Worm (Caenorhabditis elegans) whole organism, mixed stage, embryonic: ENCODE data around the gene C29A12.6.

Experiments used
- M03D4.4 ChIP-seq: sonication (generic microtip); optimal IDR thresholded peaks from 2 replicates; lab custom pipeline; 2017; ENCODE audit warnings: mild to moderate bottlenecking, missing genetic modification characterization, missing compliant biosample characterization
- bed-3 ChIP-seq: fragments of 200-800 bp; sonication (Bioruptor generic); optimal IDR thresholded peaks from 3 replicates; lab custom pipeline; 2018; ENCODE audit warnings: mild to moderate bottlenecking, missing genetic modification characterization, moderate library complexity, missing compliant biosample characterization
- blmp-1 ChIP-seq: fragments of 150-350 bp; optimal IDR thresholded peaks from 2 replicates; lab custom pipeline; 2014; ENCODE audit warnings: missing biosample characterization, missing genetic modification characterization
- ceh-39 ChIP-seq: fragments of 150-350 bp; optimal IDR thresholded peaks from 2 replicates; lab custom pipeline; 2014; ENCODE audit warnings: missing biosample characterization, missing genetic modification characterization
- ceh-43 ChIP-seq: fragments of 200-800 bp; sonication (Bioruptor generic); optimal IDR thresholded peaks from 2 replicates; lab custom pipeline; 2018; ENCODE audit warnings: mild to moderate bottlenecking, missing genetic modification characterization, moderate library complexity, missing compliant biosample characterization
- ceh-83 ChIP-seq: fragments of 200-800 bp; sonication (Bioruptor generic); optimal IDR thresholded peaks from 2 replicates; lab custom pipeline; 2018; ENCODE audit warnings: mild to moderate bottlenecking, missing genetic modification characterization, missing compliant biosample characterization
- ces-1 ChIP-seq: fragments of 150-350 bp; optimal IDR thresholded peaks from 2 replicates; lab custom pipeline; 2014; ENCODE audit warnings: missing biosample characterization, missing genetic modification reagents, missing genetic modification characterization
- cnd-1 ChIP-seq: fragments of 200-800 bp; sonication (Bioruptor generic); optimal IDR thresholded peaks from 2 replicates; lab custom pipeline; 2018; ENCODE audit warnings: mild to moderate bottlenecking, missing genetic modification characterization, missing compliant biosample characterization
- drap-1 ChIP-seq: fragments of 200-800 bp; sonication (Bioruptor generic); optimal IDR thresholded peaks from 3 replicates; lab custom pipeline; 2018; ENCODE audit warnings: mild to moderate bottlenecking, missing genetic modification characterization, missing compliant biosample characterization
- elt-1 ChIP-seq: sonication (generic microtip); optimal IDR thresholded peaks from 2 replicates; lab custom pipeline; 2017; ENCODE audit warnings: missing genetic modification characterization, mild to moderate bottlenecking, missing compliant biosample characterization, antibody characterized with exemption, moderate library complexity, borderline replicate concordance; ENCODE audit not compliant: insufficient read depth
- elt-3 ChIP-seq: fragments of 150-350 bp; optimal IDR thresholded peaks from 2 replicates; lab custom pipeline; 2014; ENCODE audit warnings: missing biosample characterization, missing genetic modification characterization
- flh-1 ChIP-seq: fragments of 200-800 bp; sonication (Bioruptor generic); optimal IDR thresholded peaks from 2 replicates; lab custom pipeline; 2018; ENCODE audit warnings: mild to moderate bottlenecking, missing genetic modification characterization, moderate library complexity, missing compliant biosample characterization
- ham-2 ChIP-seq: fragments of 200-800 bp; sonication (Bioruptor generic); optimal IDR thresholded peaks from 2 replicates; lab custom pipeline; 2018; ENCODE audit warnings: mild to moderate bottlenecking, missing genetic modification characterization, missing compliant biosample characterization
- hlh-1 ChIP-seq: fragments of 150-350 bp; optimal IDR thresholded peaks from 2 replicates; lab custom pipeline; 2014; ENCODE audit warnings: missing biosample characterization, missing genetic modification reagents, missing genetic modification characterization
- lin-13 ChIP-seq: fragments of 150-350 bp; optimal IDR thresholded peaks from 2 replicates; lab custom pipeline; 2014; ENCODE audit warnings: missing biosample characterization, missing genetic modification characterization
- lin-32 ChIP-seq: fragments of 200-800 bp; sonication (Bioruptor generic); optimal IDR thresholded peaks from 2 replicates; lab custom pipeline; 2018; ENCODE audit warnings: mild to moderate bottlenecking, missing genetic modification characterization, missing compliant biosample characterization
- lsy-2 ChIP-seq: fragments of 150-350 bp; optimal IDR thresholded peaks from 2 replicates; lab custom pipeline; 2014; ENCODE audit warnings: missing biosample characterization, missing genetic modification characterization
- mab-5 ChIP-seq: fragments of 150-350 bp; optimal IDR thresholded peaks from 2 replicates; lab custom pipeline; 2014; ENCODE audit warnings: missing biosample characterization, missing genetic modification characterization
- mep-1 ChIP-seq: fragments of 150-350 bp; optimal IDR thresholded peaks from 2 replicates; lab custom pipeline; 2017; ENCODE audit warnings: missing biosample characterization, missing genetic modification reagents, missing genetic modification characterization, inconsistent platforms
- mls-2 ChIP-seq: sonication (generic microtip); optimal IDR thresholded peaks from 2 replicates; lab custom pipeline; 2016; ENCODE audit warnings: mild to moderate bottlenecking, missing genetic modification characterization, moderate library complexity, missing compliant biosample characterization
- nhr-12 ChIP-seq: fragments of 150-350 bp; optimal IDR thresholded peaks from 2 replicates; lab custom pipeline; 2014; ENCODE audit warnings: missing biosample characterization, missing genetic modification characterization
- nhr-2 ChIP-seq: fragments of 150-350 bp; optimal IDR thresholded peaks from 2 replicates; lab custom pipeline; 2014; ENCODE audit warnings: missing biosample characterization, missing genetic modification characterization
- nhr-237 ChIP-seq: fragments of 150-350 bp; optimal IDR thresholded peaks from 2 replicates; lab custom pipeline; 2014; ENCODE audit warnings: missing biosample characterization, missing genetic modification characterization
- nhr-28 ChIP-seq: fragments of 150-350 bp; optimal IDR thresholded peaks from 2 replicates; lab custom pipeline; 2014; ENCODE audit warnings: missing biosample characterization, missing genetic modification characterization
- nhr-76 ChIP-seq: sonication (generic microtip); optimal IDR thresholded peaks from 2 replicates; lab custom pipeline; 2017; ENCODE audit warnings: missing biosample characterization, missing genetic modification characterization
- pha-4 ChIP-seq: fragments of 150-350 bp; optimal IDR thresholded peaks from 2 replicates; lab custom pipeline; 2018; ENCODE audit warnings: missing biosample characterization, missing genetic modification reagents, missing genetic modification characterization
- sem-2 ChIP-seq: fragments of 200-800 bp; sonication (Bioruptor generic); optimal IDR thresholded peaks from 2 replicates; lab custom pipeline; 2018; ENCODE audit warnings: mild to moderate bottlenecking, missing genetic modification characterization, missing compliant biosample characterization
- snpc-4 ChIP-seq: fragments of 150-350 bp; optimal IDR thresholded peaks from 2 replicates; lab custom pipeline; 2014; ENCODE audit warnings: missing biosample characterization, missing genetic modification characterization
- sptf-1 ChIP-seq: sonication (generic microtip); optimal IDR thresholded peaks from 2 replicates; lab custom pipeline; 2017; ENCODE audit warnings: mild to moderate bottlenecking, missing genetic modification characterization, moderate library complexity, missing compliant biosample characterization
- tbx-8 ChIP-seq: fragments of 200-800 bp; sonication (Bioruptor generic); optimal IDR thresholded peaks from 2 replicates; lab custom pipeline; 2018; ENCODE audit warnings: mild to moderate bottlenecking, missing genetic modification characterization, moderate library complexity, missing compliant biosample characterization
- unc-120 ChIP-seq: sonication (generic microtip); optimal IDR thresholded peaks from 2 replicates; lab custom pipeline; 2017; ENCODE audit warnings: missing genetic modification characterization, missing compliant biosample characterization; ENCODE audit not compliant: poor library complexity, severe bottlenecking
- unc-39 ChIP-seq: fragments of 150-350 bp; optimal IDR thresholded peaks from 2 replicates; lab custom pipeline; 2014; ENCODE audit warnings: missing biosample characterization, missing genetic modification characterization
- unc-62 ChIP-seq: fragments of 150-350 bp; optimal IDR thresholded peaks from 2 replicates; lab custom pipeline; 2014; ENCODE audit warnings: missing biosample characterization, missing genetic modification reagents, missing genetic modification characterization
- zip-8 ChIP-seq: fragments of 150-350 bp; optimal IDR thresholded peaks from 2 replicates; lab custom pipeline; 2014; ENCODE audit warnings: missing biosample characterization, missing genetic modification characterization
- ztf-11 ChIP-seq: fragments of 150-350 bp; optimal IDR thresholded peaks from 2 replicates; lab custom pipeline; 2014; ENCODE audit warnings: missing biosample characterization, missing genetic modification characterization

Gene C29A12.6

DNA sequence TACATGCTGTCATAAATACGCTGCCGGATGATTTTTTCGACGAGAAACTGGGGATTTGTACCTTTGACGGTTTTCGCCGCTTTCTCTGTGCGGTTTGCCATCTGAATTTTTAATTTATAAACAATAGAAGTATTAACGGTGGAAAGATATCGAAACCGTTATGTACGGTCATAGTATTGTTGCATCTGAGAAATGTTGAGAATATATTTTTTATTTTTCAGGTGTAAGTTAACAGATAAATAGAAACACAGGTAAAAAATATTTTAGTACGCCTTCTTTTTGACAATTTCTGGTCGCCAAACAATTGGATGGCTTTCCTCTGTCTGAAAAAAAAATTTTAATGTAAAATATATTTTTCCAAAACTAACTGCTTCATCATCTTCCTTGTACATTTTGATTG is 41.1 kb upstream of the C29A12.6 start, which contains the start of gene prp-38:
prp-38 (minus strand) TSS at position 101 of the 400 bp plus-strand sequence.
- TF ChIP-seq drap-1 (GFP tag; lab: Kevin White, UChicago) (no peak), ceh-83 (GFP tag; lab: Kevin White, UChicago) (no peak), nhr-12 (no peak), ham-2 (GFP tag; lab: Kevin White, UChicago) (no peak), bed-3 (GFP tag; lab: Kevin White, UChicago) (no peak), flh-1 (GFP tag; lab: Kevin White, UChicago) (no peak), M03D4.4 (tag; lab: Kevin White, UChicago) (no peak), mab-5 (no peak), mls-2 (tag; lab: Kevin White, UChicago) (no peak), snpc-4 (tag; lab: Kevin White, UChicago) (no peak), pha-4 (tag; lab: Kevin White, UChicago) (no peak), unc-39 (no peak), ceh-43 (GFP tag; lab: Kevin White, UChicago) (no peak), blmp-1 (tag; lab: Kevin White, UChicago) (no peak), hlh-1 (no peak), elt-3 (tag; lab: Kevin White, UChicago) (no peak), ztf-11 (tag; lab: Kevin White, UChicago) (no peak), ces-1 (no peak)

- TF ChIP-seq lsy-2 (peak; percentile 76), ces-1 (peak; percentile 74), lin-13 (tag; lab: Kevin White, UChicago) (peak; percentile 89), mep-1 (tag; lab: Kevin White, UChicago) (peak; percentile 94), mab-5 (peak; percentile 76), zip-8 (tag; lab: Kevin White, UChicago) (no peak), hlh-1 (peak; percentile 71), nhr-237 (tag; lab: Kevin White, UChicago) (peak; percentile 79), sptf-1 (tag; lab: Kevin White, UChicago) (peak; percentile 94), ceh-43 (GFP tag; lab: Kevin White, UChicago) (peak; percentile 88), nhr-28 (tag; lab: Kevin White, UChicago) (no peak), M03D4.4 (tag; lab: Kevin White, UChicago) (peak; percentile 88), ceh-39 (tag; lab: Kevin White, UChicago) (peak; percentile 1), nhr-12 (peak; percentile 77), tbx-8 (GFP tag; lab: Kevin White, UChicago) (no peak), ham-2 (GFP tag; lab: Kevin White, UChicago) (peak; percentile 90), unc-120 (tag; lab: Kevin White, UChicago) (peak; percentile 80), sem-2 (GFP tag; lab: Kevin White, UChicago) (peak; percentile 47), mls-2 (tag; lab: Kevin White, UChicago) (peak; percentile 93), ceh-83 (GFP tag; lab: Kevin White, UChicago) (peak; percentile 48), pha-4 (tag; lab: Kevin White, UChicago) (peak; percentile 95), flh-1 (GFP tag; lab: Kevin White, UChicago) (peak; percentile 58), nhr-76 (tag; lab: Kevin White, UChicago) (peak; percentile 78), snpc-4 (tag; lab: Kevin White, UChicago) (no peak), unc-62 (GFP tag; lab: Kevin White, UChicago) (peak; percentile 25), nhr-2 (peak; percentile 40), lin-32 (GFP tag; lab: Kevin White, UChicago) (peak; percentile 79), drap-1 (GFP tag; lab: Kevin White, UChicago) (peak; percentile 90), blmp-1 (tag; lab: Kevin White, UChicago) (peak; percentile 11), unc-39 (peak; percentile 49), bed-3 (GFP tag; lab: Kevin White, UChicago) (peak; percentile 67), ztf-11 (tag; lab: Kevin White, UChicago) (peak; percentile 93), elt-1 (tag; lab: Kevin White, UChicago) (peak; percentile 33), cnd-1 (peak; percentile 89), elt-3 (tag; lab: Kevin White, UChicago) (no peak)
These were observed 39.1 kb upstream of the C29A12.6 start, which contains the start of gene plrg-1 for ce11 chrV:10807862-10808327. Gene plrg-1 (minus strand): TSS chrV:10807912.

ce11 chrV:10811763-10812162 is 35.2 kb upstream of the C29A12.6 start, which contains the start of gene C29A12.22:
Gene C29A12.22 (plus strand): TSS chrV:10812063.
- TF ChIP-seq lin-32 (GFP tag; lab: Kevin White, UChicago) (no peak), mep-1 (tag; lab: Kevin White, UChicago) (no peak), ceh-39 (tag; lab: Kevin White, UChicago) (no peak)
